Fruit fly (Drosophila melanogaster): ENCODE measurements around the gene CG42724.

CG42724 gene

dm6 chr3R:6410412-6411225 lies 42.5 kb upstream of the CG42724 start (continued):
- no peak for TF ChIP-seq HLHmδ (GFP tag; optimal IDR thresholded peaks at IDR 0.05)
- TF ChIP-seq CG18476 (GFP tag; optimal IDR thresholded peaks at IDR 0.05): peak; percentile 80
- TF ChIP-seq CG12219 (GFP tag; optimal IDR thresholded peaks at IDR 0.05): peak; percentile 88
- TF ChIP-seq CG4854 (GFP tag; optimal IDR thresholded peaks at IDR 0.05): peak; percentile 84
- TF ChIP-seq bcd (GFP tag; optimal IDR thresholded peaks at IDR 0.05): peak; percentile 88
- peak; percentile 76 for TF ChIP-seq pb (GFP tag; optimal IDR thresholded peaks at IDR 0.05)
- no peak; the same call in 2 of the 3 replicates for TF ChIP-seq CG6175 (GFP tag; IDR thresholded peaks at IDR 0.05)
- no peak for TF ChIP-seq bowl (GFP tag; IDR thresholded peaks at IDR 0.05)
- TF ChIP-seq MBD-R2 (GFP tag; IDR thresholded peaks at IDR 0.05): no peak
- TF ChIP-seq Chrac-16 (GFP tag; optimal IDR thresholded peaks at IDR 0.05): peak; percentile 79
- TF ChIP-seq Deaf1 (tag; optimal IDR thresholded peaks at IDR 0.05): peak; percentile 72
- TF ChIP-seq shn (GFP tag; optimal IDR thresholded peaks at IDR 0.05): peak; percentile 78
- TF ChIP-seq CG7372 (GFP tag; IDR thresholded peaks at IDR 0.05): peak; percentile 56
- TF ChIP-seq zf30C (GFP tag; optimal IDR thresholded peaks at IDR 0.05): no peak
- peak; percentile 62 for TF ChIP-seq Dad (GFP tag; optimal IDR thresholded peaks at IDR 0.05)
- TF ChIP-seq CG11085 (GFP tag; IDR thresholded peaks at IDR 0.05): 0 out of 2 replicates have a peak, but pooled peaks have one; percentile 36
- TF ChIP-seq CG8089 (GFP tag; optimal IDR thresholded peaks at IDR 0.05): peak; percentile 40
- peak; percentile 95 for TF ChIP-seq CG7556 (GFP tag; optimal IDR thresholded peaks at IDR 0.05)
- TF ChIP-seq Med (GFP tag): peak; percentile 90
- TF ChIP-seq corto (GFP tag; optimal IDR thresholded peaks at IDR 0.05): no peak
- TF ChIP-seq her (GFP tag; optimal IDR thresholded peaks at IDR 0.05): peak; percentile 63
- peak; percentile 33 for TF ChIP-seq Spps (tag; optimal IDR thresholded peaks at IDR 0.05)
- no peak for TF ChIP-seq D (optimal IDR thresholded peaks at IDR 0.05)
- TF ChIP-seq D (GFP tag; optimal IDR thresholded peaks at IDR 0.05): peak; percentile 86

- TF ChIP-seq CG8359 (GFP tag; optimal IDR thresholded peaks at IDR 0.05; ENCODE audit: borderline replicate concordance) (no peak), CG14014 (GFP tag; IDR thresholded peaks at IDR 0.05) (0 out of 2 replicates have a peak, but pooled peaks have one; percentile 11), Opbp (GFP tag; IDR thresholded peaks at IDR 0.05; ENCODE audit: partially characterized antibody) (no peak), CG7786 (GFP tag; optimal IDR thresholded peaks at IDR 0.05) (no peak), CG14965 (GFP tag; optimal IDR thresholded peaks at IDR 0.05; ENCODE audit: borderline replicate concordance) (no peak), CG17385 (GFP tag; optimal IDR thresholded peaks at IDR 0.05) (peak; percentile 89), CG9797 (GFP tag; optimal IDR thresholded peaks at IDR 0.05) (no peak), eyg (GFP tag; optimal IDR thresholded peaks at IDR 0.05) (no peak), gce (GFP tag; IDR thresholded peaks at IDR 0.05) (0 out of 3 replicates have a peak, but pooled peaks have one; percentile 29), ci (GFP tag; IDR thresholded peaks at IDR 0.05) (peak; percentile 55; the same call in 1 of the 3 replicates), kni (GFP tag; optimal IDR thresholded peaks at IDR 0.05) (peak; percentile 81), nerfin-1 (tag; optimal IDR thresholded peaks at IDR 0.05) (peak; percentile 6), CG2678 (tag; optimal IDR thresholded peaks at IDR 0.05) (peak; percentile 8), CG8089 (GFP tag; optimal IDR thresholded peaks at IDR 0.05) (peak; percentile 0), sob (GFP tag; IDR thresholded peaks at IDR 0.05) (peak; percentile 16; the same call in 1 of the 2 replicates), CG18262 (tag; optimal IDR thresholded peaks at IDR 0.05) (no peak), sug (tag; optimal IDR thresholded peaks at IDR 0.05) (peak; percentile 26), CG6813 (GFP tag; optimal IDR thresholded peaks at IDR 0.05) (peak; percentile 38), Side (GFP tag; optimal IDR thresholded peaks at IDR 0.05) (peak; percentile 10), CG8924 (tag; optimal IDR thresholded peaks at IDR 0.05) (peak; percentile 21), oc (tag; optimal IDR thresholded peaks at IDR 0.05) (peak; percentile 48), HLHmδ (GFP tag; optimal IDR thresholded peaks at IDR 0.05) (peak; percentile 24), lov (optimal IDR thresholded peaks at IDR 0.05) (no peak), lov (GFP tag; IDR thresholded peaks at IDR 0.05) (0 out of 3 replicates have a peak, but pooled peaks have one; percentile 59), cg (GFP tag; optimal IDR thresholded peaks at IDR 0.05) (peak; percentile 66), Ssrp (tag; optimal IDR thresholded peaks at IDR 0.05) (no peak), crol (GFP tag; IDR thresholded peaks at IDR 0.05) (peak; percentile 63)
Observed at dm6 chr3R:6409153-6409571, 41.1 kb upstream of the CG42724 start.
